Worm (Caenorhabditis elegans) whole organism, midembryonic: ENCODE measurements around the gene F49C5.5.

Experiments
- cog-1 ChIP-seq: sonication (generic microtip); optimal IDR thresholded peaks from 2 replicates; lab custom pipeline; 2016; ENCODE audit warnings: missing genetic modification characterization, missing compliant biosample characterization
- flt-1 ChIP-seq: fragments of 200-800 bp; sonication (Bioruptor generic); IDR thresholded peaks from 2 replicates; pipeline ENCODE4 v1.3.6; 2022; ENCODE audit warnings: missing genetic modification characterization, missing compliant biosample characterization
- med-1 ChIP-seq: sonication (generic microtip); optimal IDR thresholded peaks from 2 replicates; lab custom pipeline; 2017; ENCODE audit warnings: missing genetic modification characterization, mild to moderate bottlenecking, missing compliant biosample characterization, antibody characterized with exemption, missing genetic modification reagents; ENCODE audit not compliant: insufficient read depth
- tab-1 ChIP-seq: fragments of 200-800 bp; sonication (Bioruptor generic); IDR thresholded peaks from 2 replicates; pipeline ENCODE4 v1.3.6; 2022; ENCODE audit warnings: missing genetic modification characterization, missing compliant biosample characterization
- ztf-23 ChIP-seq: fragments of 200-800 bp; sonication (Bioruptor generic); IDR thresholded peaks from 2 replicates; pipeline ENCODE4 v1.3.6; 2022; ENCODE audit warnings: missing genetic modification reagents, missing genetic modification characterization, missing compliant biosample characterization
- ztf-29 ChIP-seq: fragments of 200-800 bp; sonication (Bioruptor generic); IDR thresholded peaks from 2 replicates; pipeline ENCODE4 v1.3.6; 2022; ENCODE audit warnings: missing genetic modification reagents, missing genetic modification characterization, missing compliant biosample characterization

DNA sequence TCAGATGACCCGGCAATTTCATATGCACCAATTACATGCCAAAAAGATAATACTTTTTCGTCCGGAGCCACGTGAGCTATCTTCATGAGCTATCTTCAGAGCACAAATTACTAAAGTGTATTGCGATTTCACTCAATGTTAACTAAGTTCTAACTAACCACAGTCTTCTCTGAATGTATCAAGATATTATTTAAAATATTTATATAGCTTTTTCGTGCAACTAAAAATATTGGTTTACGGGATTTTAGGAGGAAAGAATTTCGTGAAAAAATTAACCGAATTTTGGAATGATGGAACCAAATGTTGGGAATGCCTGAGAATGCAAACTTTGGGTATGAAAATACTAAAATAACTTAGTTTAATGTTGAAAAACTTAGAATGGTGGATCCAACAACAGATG, 1.2 kb upstream of the F49C5.5 start, which contains the start of gene F49C5.16:
- TF ChIP-seq tab-1 (GFP tag; lab: Robert Waterston, UW) (no peak), cog-1 (tag; lab: Kevin White, UChicago) (no peak), flt-1 (GFP tag; lab: Robert Waterston, UW) (no peak), ztf-23 (no peak), med-1 (GFP tag; lab: Kevin White, UChicago) (no peak), ztf-29 (no peak)
